Worm (Caenorhabditis elegans) whole organism, late embryonic: ENCODE results near the gene acc-1.

Source experiments
- K09A11.1 ChIP-seq: sonication (generic microtip); optimal IDR thresholded peaks from 2 replicates; lab custom pipeline; 2017; ENCODE audit warnings: antibody characterized with exemption, mild to moderate bottlenecking, missing genetic modification characterization, missing compliant biosample characterization; ENCODE audit not compliant: insufficient read depth
- ceh-18 ChIP-seq: sonication (generic microtip); optimal IDR thresholded peaks from 2 replicates; lab custom pipeline; 2016; ENCODE audit warnings: missing genetic modification characterization, missing compliant biosample characterization
- ceh-2 ChIP-seq: sonication (generic microtip); optimal IDR thresholded peaks from 2 replicates; lab custom pipeline; 2016; ENCODE audit warnings: missing genotype, missing genetic modification characterization, missing compliant biosample characterization
- ceh-22 ChIP-seq: sonication (generic microtip); optimal IDR thresholded peaks from 2 replicates; lab custom pipeline; 2017; ENCODE audit warnings: missing biosample characterization, missing genetic modification characterization
- ceh-24 ChIP-seq: sonication (generic microtip); optimal IDR thresholded peaks from 2 replicates; lab custom pipeline; 2016; ENCODE audit warnings: mild to moderate bottlenecking, missing genetic modification characterization, missing compliant biosample characterization
- ceh-30 ChIP-seq: fragments of 150-350 bp; optimal IDR thresholded peaks from 2 replicates; lab custom pipeline; 2014; ENCODE audit warnings: missing biosample characterization, missing genetic modification characterization
- ceh-31 ChIP-seq: sonication (generic microtip); optimal IDR thresholded peaks from 2 replicates; lab custom pipeline; 2016; ENCODE audit warnings: missing genetic modification characterization, missing compliant biosample characterization
- ceh-34 ChIP-seq: sonication (generic microtip); optimal IDR thresholded peaks from 2 replicates; lab custom pipeline; 2016; ENCODE audit warnings: mild to moderate bottlenecking, missing genetic modification characterization, missing compliant biosample characterization
- ceh-45 ChIP-seq: fragments of 200-800 bp; sonication (Bioruptor generic); IDR thresholded peaks from 2 replicates; pipeline ENCODE4 v1.3.6; 2022; ENCODE audit warnings: missing genetic modification reagents, missing genetic modification characterization, missing compliant biosample characterization
- ceh-9 ChIP-seq: sonication (generic microtip); optimal IDR thresholded peaks from 2 replicates; lab custom pipeline; 2016; ENCODE audit warnings: mild to moderate bottlenecking, missing genetic modification characterization, inconsistent platforms, missing compliant biosample characterization
- elt-2 ChIP-seq: sonication (generic microtip); optimal IDR thresholded peaks from 2 replicates; lab custom pipeline; 2016; ENCODE audit warnings: missing genetic modification reagents, missing genetic modification characterization, missing compliant biosample characterization
- elt-4 ChIP-seq: sonication (generic microtip); optimal IDR thresholded peaks from 2 replicates; lab custom pipeline; 2016; ENCODE audit warnings: missing genetic modification characterization, missing compliant biosample characterization
- ets-4 ChIP-seq: sonication (generic microtip); optimal IDR thresholded peaks from 2 replicates; lab custom pipeline; 2016; ENCODE audit warnings: missing genetic modification characterization, missing compliant biosample characterization
- eyg-1 ChIP-seq: sonication (generic microtip); optimal IDR thresholded peaks from 2 replicates; lab custom pipeline; 2016; ENCODE audit warnings: missing genotype, missing genetic modification characterization, missing compliant biosample characterization
- fax-1 ChIP-seq: sonication (generic microtip); optimal IDR thresholded peaks from 2 replicates; lab custom pipeline; 2016; ENCODE audit warnings: missing genotype, missing genetic modification characterization, missing compliant biosample characterization
- fkh-10 ChIP-seq: fragments of 150-350 bp; optimal IDR thresholded peaks from 2 replicates; lab custom pipeline; 2014; ENCODE audit warnings: missing biosample characterization, missing genetic modification reagents, missing genetic modification characterization
- gmeb-2 ChIP-seq: sonication (generic microtip); optimal IDR thresholded peaks from 2 replicates; lab custom pipeline; 2016; ENCODE audit warnings: missing genetic modification characterization, inconsistent platforms, missing compliant biosample characterization
- hlh-13 ChIP-seq: fragments of 200-800 bp; sonication (Bioruptor generic); optimal IDR thresholded peaks from 2 replicates; lab custom pipeline; 2018; ENCODE audit warnings: mild to moderate bottlenecking, missing genetic modification characterization, missing compliant biosample characterization
- hlh-15 ChIP-seq: sonication (generic microtip); optimal IDR thresholded peaks from 2 replicates; lab custom pipeline; 2016; ENCODE audit warnings: missing genetic modification characterization, missing compliant biosample characterization
- hlh-30 ChIP-seq: sonication (generic microtip); optimal IDR thresholded peaks from 2 replicates; lab custom pipeline; 2017; ENCODE audit warnings: antibody characterized with exemption, missing genetic modification characterization, missing compliant biosample characterization; ENCODE audit not compliant: insufficient read depth
- hlh-8 ChIP-seq: sonication (generic microtip); optimal IDR thresholded peaks from 2 replicates; lab custom pipeline; 2016; ENCODE audit warnings: missing genotype, missing genetic modification characterization, missing compliant biosample characterization
- lim-6 ChIP-seq: sonication (generic microtip); optimal IDR thresholded peaks from 2 replicates; lab custom pipeline; 2016; ENCODE audit warnings: missing genetic modification characterization, missing compliant biosample characterization
- lin-11 ChIP-seq: fragments of 200-800 bp; sonication (Bioruptor generic); optimal IDR thresholded peaks from 2 replicates; lab custom pipeline; 2018; ENCODE audit warnings: mild to moderate bottlenecking, missing genetic modification characterization, missing compliant biosample characterization
- madf-2 ChIP-seq: sonication (generic microtip); optimal IDR thresholded peaks from 2 replicates; lab custom pipeline; 2017; ENCODE audit warnings: missing genetic modification characterization, missing compliant biosample characterization
- mec-3 ChIP-seq: sonication (generic microtip); optimal IDR thresholded peaks from 2 replicates; lab custom pipeline; 2016; ENCODE audit warnings: borderline replicate concordance, missing genetic modification characterization, missing compliant biosample characterization
- nhr-11 ChIP-seq: fragments of 150-350 bp; optimal IDR thresholded peaks from 2 replicates; lab custom pipeline; 2014; ENCODE audit warnings: missing biosample characterization, missing genetic modification characterization
- nhr-232 ChIP-seq: sonication (generic microtip); optimal IDR thresholded peaks from 2 replicates; lab custom pipeline; 2016; ENCODE audit warnings: missing genetic modification characterization, missing compliant biosample characterization
- npax-4 ChIP-seq: sonication (generic microtip); optimal IDR thresholded peaks from 2 replicates; lab custom pipeline; 2016; ENCODE audit warnings: missing genetic modification characterization, missing compliant biosample characterization
- pag-3 ChIP-seq: sonication (generic microtip); optimal IDR thresholded peaks from 2 replicates; lab custom pipeline; 2016; ENCODE audit warnings: missing compliant biosample characterization, missing genetic modification characterization, borderline replicate concordance
- pax-1 ChIP-seq: fragments of 150-350 bp; optimal IDR thresholded peaks from 2 replicates; lab custom pipeline; 2014; ENCODE audit warnings: missing biosample characterization, missing genetic modification characterization
- pqm-1 ChIP-seq: sonication (generic microtip); optimal IDR thresholded peaks from 2 replicates; lab custom pipeline; 2016; ENCODE audit warnings: missing genetic modification characterization, missing compliant biosample characterization
- pros-1 ChIP-seq: fragments of 150-350 bp; optimal IDR thresholded peaks from 2 replicates; lab custom pipeline; 2014; ENCODE audit warnings: missing biosample characterization, missing genetic modification reagents, missing genetic modification characterization
- rnt-1 ChIP-seq: sonication (generic microtip); optimal IDR thresholded peaks from 2 replicates; lab custom pipeline; 2016; ENCODE audit warnings: missing genetic modification characterization, missing compliant biosample characterization
- sox-2 ChIP-seq: fragments of 200-800 bp; sonication (Bioruptor generic); IDR thresholded peaks from 2 replicates; pipeline ENCODE4 v1.3.6; 2022; ENCODE audit warnings: missing genetic modification reagents, missing genetic modification characterization, missing compliant biosample characterization
- sox-4 ChIP-seq: sonication (generic microtip); optimal IDR thresholded peaks from 2 replicates; lab custom pipeline; 2017; ENCODE audit warnings: mild to moderate bottlenecking, missing genetic modification characterization, inconsistent platforms, missing compliant biosample characterization
- tbx-2 ChIP-seq: sonication (generic microtip); optimal IDR thresholded peaks from 2 replicates; lab custom pipeline; 2016; ENCODE audit warnings: missing genetic modification characterization, missing compliant biosample characterization
- ttx-3 ChIP-seq: sonication (generic microtip); optimal IDR thresholded peaks from 2 replicates; lab custom pipeline; 2016; ENCODE audit warnings: missing genetic modification reagents, missing genetic modification characterization, missing compliant biosample characterization
- unc-3 ChIP-seq, 2 experiments: fragments of 200-800 bp in 1 of 2; sonication (Bioruptor generic) in 1 of 2; sonication (generic microtip) in 1 of 2; conservative IDR thresholded peaks in 1 of 2; optimal IDR thresholded peaks in 1 of 2; 2 replicates each; pipeline versions ENCODE4 v1.3.6 to Lab custom; 2016 to 2022; ENCODE audit warnings: missing compliant biosample characterization in 2 of 2, missing genetic modification characterization in 2 of 2, missing genetic modification reagents in 1 of 2
- unc-42 ChIP-seq: sonication (generic microtip); optimal IDR thresholded peaks from 2 replicates; lab custom pipeline; 2016; ENCODE audit warnings: missing genotype, missing genetic modification characterization, missing compliant biosample characterization
- unc-55 ChIP-seq: sonication (generic microtip); optimal IDR thresholded peaks from 2 replicates; lab custom pipeline; 2017; ENCODE audit warnings: missing biosample characterization, missing genetic modification reagents, missing genetic modification characterization
- unc-86 ChIP-seq: sonication (generic microtip); optimal IDR thresholded peaks from 2 replicates; lab custom pipeline; 2016; ENCODE audit warnings: missing genetic modification characterization, missing compliant biosample characterization
- zip-5 ChIP-seq: sonication (generic microtip); optimal IDR thresholded peaks from 2 replicates; lab custom pipeline; 2016; ENCODE audit warnings: missing genetic modification characterization, missing compliant biosample characterization

Gene acc-1

ce11 chrIV:9676535-9676934 lies 18.7 kb downstream of the acc-1 start:
- TF ChIP-seq elt-2 (tag; lab: Kevin White, UChicago) (peak; percentile 34), ceh-34 (tag; lab: Kevin White, UChicago) (no peak)

ce11 chrIV:9677226-9677992 lies 19.6 kb downstream of the acc-1 start:
- TF ChIP-seq elt-4 (no peak), ceh-2 (tag; lab: Kevin White, UChicago) (no peak), unc-3 (GFP tag; conservative IDR thresholded peaks at IDR 0.05; lab: Robert Waterston, UW) (no peak), unc-3 (tag; optimal IDR thresholded peaks at IDR 0.05; lab: Kevin White, UChicago) (no peak), unc-55 (GFP tag; lab: Kevin White, UChicago) (no peak), ceh-31 (tag; lab: Kevin White, UChicago) (peak; percentile 53), ceh-45 (GFP tag; lab: Robert Waterston, UW) (no peak), hlh-13 (no peak), pqm-1 (no peak), elt-2 (tag; lab: Kevin White, UChicago) (peak; percentile 71), hlh-30 (tag; lab: Kevin White, UChicago) (peak; percentile 45), unc-42 (tag; lab: Kevin White, UChicago) (peak; percentile 88), npax-4 (tag; lab: Kevin White, UChicago) (no peak), ets-4 (tag; lab: Kevin White, UChicago) (no peak), ceh-18 (tag; lab: Kevin White, UChicago) (peak; percentile 7)

ce11 chrIV:9678007-9678406 lies 20.2 kb downstream of the acc-1 start:
- no peak for TF ChIP-seq madf-2 (tag; lab: Kevin White, UChicago)
- no peak for TF ChIP-seq K09A11.1
- no peak for TF ChIP-seq zip-5
- TF ChIP-seq tbx-2 (tag; lab: Kevin White, UChicago) = no peak
- TF ChIP-seq nhr-232 (tag; lab: Kevin White, UChicago) = no peak
- TF ChIP-seq ceh-24 (tag; lab: Kevin White, UChicago) = no peak
- no peak for TF ChIP-seq hlh-8 (tag; lab: Kevin White, UChicago)
- TF ChIP-seq sox-4 (tag; lab: Kevin White, UChicago) = no peak
- TF ChIP-seq lim-6 = no peak
- no peak for TF ChIP-seq ceh-2 (tag; lab: Kevin White, UChicago)
- TF ChIP-seq eyg-1 (tag; lab: Kevin White, UChicago) = no peak
- no peak for TF ChIP-seq ceh-22
- no peak for TF ChIP-seq ttx-3 (tag; lab: Kevin White, UChicago)
- TF ChIP-seq rnt-1 (tag; lab: Kevin White, UChicago) = no peak
- no peak for TF ChIP-seq pros-1 (tag; lab: Kevin White, UChicago)
- no peak for TF ChIP-seq pax-1 (tag; lab: Kevin White, UChicago)
- TF ChIP-seq lin-11 = no peak

- TF ChIP-seq elt-2 (tag; lab: Kevin White, UChicago) = peak; percentile 86
- no peak for TF ChIP-seq hlh-30 (tag; lab: Kevin White, UChicago)
- no peak for TF ChIP-seq ceh-30 (tag; lab: Kevin White, UChicago)
- no peak for TF ChIP-seq rnt-1 (tag; lab: Kevin White, UChicago)
- no peak for TF ChIP-seq mec-3 (tag; lab: Kevin White, UChicago)
Measured at ce11 chrIV:9679296-9679695, 21.4 kb downstream of the acc-1 start.

- no peak for TF ChIP-seq nhr-11 (tag; lab: Kevin White, UChicago)
- no peak for TF ChIP-seq ceh-9 (tag; lab: Kevin White, UChicago)
- no peak for TF ChIP-seq fax-1 (tag; lab: Kevin White, UChicago)
- TF ChIP-seq fkh-10 = no peak
- TF ChIP-seq hlh-15 (tag; lab: Kevin White, UChicago) = no peak
- no peak for TF ChIP-seq sox-4 (tag; lab: Kevin White, UChicago)
- no peak for TF ChIP-seq gmeb-2 (tag; lab: Kevin White, UChicago)
- TF ChIP-seq K09A11.1 = no peak
- no peak for TF ChIP-seq pag-3 (tag; lab: Kevin White, UChicago)
- TF ChIP-seq unc-86 (tag; lab: Kevin White, UChicago) = no peak
- no peak for TF ChIP-seq sox-2 (GFP tag; lab: Robert Waterston, UW)
- TF ChIP-seq, all 69 proteins: peak for 0
Measured at ce11 chrIV:9680841-9681240, 23.0 kb downstream of the acc-1 start, which contains the start of gene ins-8. TSS of gene ins-8 (minus strand) at chrIV:9680941.
